Fruit fly (Drosophila melanogaster) whole organism, embryonic: ENCODE data around the gene CG8851.

ENCODE experiments used
- Aef1 ChIP-seq: fragments of 200-800 bp; sonication (Bioruptor generic); IDR thresholded peaks from 3 replicates; pipeline ENCODE4 v1.3.6; 2022; ENCODE audit warnings: missing biosample characterization, missing genetic modification characterization
- B-H1 ChIP-seq: fragments of 200-800 bp; sonication (Bioruptor generic); IDR thresholded peaks from 3 replicates; pipeline ENCODE4 v1.3.6; 2022; ENCODE audit warnings: missing biosample characterization, missing genetic modification characterization
- CG10543 ChIP-seq: fragments of 200-800 bp; sonication (Bioruptor generic); optimal IDR thresholded peaks from 3 replicates; lab custom pipeline; 2017; ENCODE audit warnings: missing biosample characterization, mild to moderate bottlenecking, missing genetic modification characterization, moderate library complexity
- CG10979 ChIP-seq: fragments of 200-800 bp; sonication (Bioruptor generic); optimal IDR thresholded peaks from 2 replicates; lab custom pipeline; 2018; ENCODE audit warnings: missing biosample characterization, mild to moderate bottlenecking, missing genetic modification characterization, moderate library complexity
- CG12071 ChIP-seq: fragments of 200-800 bp; sonication (Bioruptor generic); optimal IDR thresholded peaks from 3 replicates; lab custom pipeline; 2018; ENCODE audit warnings: missing biosample characterization, mild to moderate bottlenecking, missing genetic modification characterization
- CG12219 ChIP-seq: fragments of 200-800 bp; sonication (Bioruptor generic); optimal IDR thresholded peaks from 3 replicates; lab custom pipeline; 2018; ENCODE audit warnings: missing biosample characterization, mild to moderate bottlenecking, missing genetic modification characterization
- CG12236 ChIP-seq: fragments of 200-800 bp; sonication (Bioruptor generic); optimal IDR thresholded peaks from 2 replicates; lab custom pipeline; 2016; ENCODE audit warnings: missing biosample characterization, missing genetic modification characterization
- CG13287 ChIP-seq: fragments of 200-800 bp; sonication (Bioruptor generic); IDR thresholded peaks from 2 replicates; pipeline ENCODE4 v1.3.6; 2022; ENCODE audit warnings: missing biosample characterization, missing genetic modification characterization; ENCODE audit not compliant: partially characterized antibody
- CG14965 ChIP-seq: fragments of 200-800 bp; sonication (Bioruptor generic); optimal IDR thresholded peaks from 2 replicates; lab custom pipeline; 2016; ENCODE audit warnings: missing biosample characterization, missing genetic modification characterization, borderline replicate concordance
- CG15011 ChIP-seq: fragments of 200-800 bp; sonication (Bioruptor generic); optimal IDR thresholded peaks from 3 replicates; lab custom pipeline; 2018; ENCODE audit warnings: missing biosample characterization, mild to moderate bottlenecking, missing genetic modification characterization
- CG15696 ChIP-seq: fragments of 200-800 bp; sonication (Bioruptor generic); optimal IDR thresholded peaks from 2 replicates; lab custom pipeline; 2019; ENCODE audit warnings: missing biosample characterization, mild to moderate bottlenecking, missing genetic modification characterization, moderate library complexity
- CG1603 ChIP-seq: fragments of 200-800 bp; sonication (Bioruptor generic); optimal IDR thresholded peaks from 2 replicates; lab custom pipeline; 2019; ENCODE audit warnings: missing biosample characterization, mild to moderate bottlenecking, missing genetic modification characterization, moderate library complexity
- CG17359 ChIP-seq: fragments of 200-800 bp; sonication (Bioruptor generic); optimal IDR thresholded peaks from 3 replicates; lab custom pipeline; 2018; ENCODE audit warnings: missing biosample characterization, mild to moderate bottlenecking, missing genetic modification characterization, moderate library complexity
- CG18262 ChIP-seq: fragments of 200-800 bp; optimal IDR thresholded peaks from 3 replicates; lab custom pipeline; 2019; ENCODE audit warnings: missing biosample characterization, mild to moderate bottlenecking, missing genetic modification characterization, moderate library complexity
- CG30403 ChIP-seq: fragments of 200-800 bp; sonication (Bioruptor generic); optimal IDR thresholded peaks from 3 replicates; lab custom pipeline; 2016; ENCODE audit warnings: missing biosample characterization, missing genetic modification characterization
- CG32767 ChIP-seq: fragments of 200-800 bp; sonication (Bioruptor generic); IDR thresholded peaks from 2 replicates; pipeline ENCODE4 v1.3.6; 2022; ENCODE audit warnings: missing biosample characterization, missing genetic modification characterization
- CG33557 ChIP-seq: fragments of 200-800 bp; sonication (Bioruptor generic); optimal IDR thresholded peaks from 2 replicates; lab custom pipeline; 2019; ENCODE audit warnings: missing biosample characterization, mild to moderate bottlenecking, missing genetic modification characterization, moderate library complexity
- CG34422 ChIP-seq: fragments of 200-800 bp; sonication (Bioruptor generic); IDR thresholded peaks from 3 replicates; pipeline ENCODE4 v1.3.6; 2022; ENCODE audit warnings: missing biosample characterization, missing genetic modification characterization
- CG4820 ChIP-seq: fragments of 200-800 bp; sonication (Bioruptor generic); optimal IDR thresholded peaks from 3 replicates; lab custom pipeline; 2016; ENCODE audit warnings: missing biosample characterization, missing genetic modification characterization
- CG6254 ChIP-seq: fragments of 200-800 bp; sonication (Bioruptor generic); optimal IDR thresholded peaks from 3 replicates; lab custom pipeline; 2017; ENCODE audit warnings: mild to moderate bottlenecking, missing biosample characterization, missing genetic modification reagents, missing genetic modification characterization
- CG8281 ChIP-seq: fragments of 200-800 bp; sonication (Bioruptor generic); optimal IDR thresholded peaks from 2 replicates; lab custom pipeline; 2018; ENCODE audit warnings: missing biosample characterization, mild to moderate bottlenecking, missing genetic modification characterization, moderate library complexity
- CoRest ChIP-seq: fragments of 200-800 bp; sonication (Bioruptor generic); optimal IDR thresholded peaks from 3 replicates; lab custom pipeline; 2018; ENCODE audit warnings: missing biosample characterization, mild to moderate bottlenecking, missing genetic modification characterization, moderate library complexity
- D ChIP-seq, 2 experiments: fragments of 200-800 bp in 1 of 2; fragments of >200 bp in 1 of 2; sonication (Bioruptor generic) in 1 of 2; optimal IDR thresholded peaks; 2 replicates in 1 of 2; 3 replicates in 1 of 2; lab custom pipeline; 2017; ENCODE audit warnings: mild to moderate bottlenecking in 1 of 2, missing biosample characterization in 1 of 2, missing genetic modification characterization in 1 of 2, missing genetic modification reagents in 1 of 2
- Dfd ChIP-seq, 2 experiments: fragments of >200 bp; optimal IDR thresholded peaks; 2 replicates each; lab custom pipeline; 2017; ENCODE audit warnings: missing biosample characterization in 2 of 2, missing genetic modification characterization in 2 of 2
- E2f2 ChIP-seq: fragments of 200-800 bp; sonication (Bioruptor generic); IDR thresholded peaks from 2 replicates; pipeline ENCODE4 v1.3.6; 2022; ENCODE audit warnings: missing biosample characterization, missing genetic modification characterization
- Gug ChIP-seq: fragments of 200-800 bp; sonication (Bioruptor generic); IDR thresholded peaks from 4 replicates; pipeline ENCODE4 v1.3.6; 2022; ENCODE audit warnings: missing biosample characterization, missing genetic modification characterization
- H2.0 ChIP-seq: fragments of 200-800 bp; sonication (Bioruptor generic); IDR thresholded peaks from 2 replicates; pipeline ENCODE4 v1.3.6; 2022; ENCODE audit warnings: missing biosample characterization, missing genetic modification characterization
- HLH3B ChIP-seq: fragments of 200-800 bp; sonication (Bioruptor generic); IDR thresholded peaks from 2 replicates; pipeline ENCODE4 v1.3.6; 2022; ENCODE audit warnings: missing biosample characterization, missing genetic modification characterization
- Hr78 ChIP-seq, 2 experiments: fragments of 200-800 bp in 1 of 2; fragments of >200 bp in 1 of 2; sonication (Bioruptor generic) in 1 of 2; optimal IDR thresholded peaks; 2 replicates each; lab custom pipeline; 2017 to 2019; ENCODE audit warnings: missing biosample characterization in 2 of 2, missing genetic modification characterization in 2 of 2, mild to moderate bottlenecking in 1 of 2, moderate library complexity in 1 of 2
- Hsf ChIP-seq: fragments of 200-800 bp; sonication (Bioruptor generic); optimal IDR thresholded peaks from 3 replicates; lab custom pipeline; 2016; ENCODE audit warnings: missing biosample characterization, missing genetic modification characterization
- Nf-YA ChIP-seq: fragments of 200-800 bp; sonication (Bioruptor generic); IDR thresholded peaks from 2 replicates; pipeline ENCODE4 v1.3.6; 2022; ENCODE audit warnings: missing biosample characterization, missing genetic modification characterization
- Ravus ChIP-seq: fragments of 200-800 bp; sonication (Bioruptor generic); IDR thresholded peaks from 2 replicates; pipeline ENCODE4 v1.3.6; 2022; ENCODE audit warnings: missing biosample characterization, missing genetic modification characterization
- Sox102F ChIP-seq: fragments of 200-800 bp; sonication (Bioruptor generic); optimal IDR thresholded peaks from 2 replicates; lab custom pipeline; 2018; ENCODE audit warnings: missing biosample characterization, mild to moderate bottlenecking, missing genetic modification characterization, moderate library complexity
- btn ChIP-seq: fragments of 200-800 bp; sonication (Bioruptor generic); optimal IDR thresholded peaks from 2 replicates; lab custom pipeline; 2016; ENCODE audit warnings: missing biosample characterization, missing genetic modification characterization
- croc ChIP-seq: fragments of 200-800 bp; sonication (Bioruptor generic); conservative IDR thresholded peaks from 3 replicates; pipeline ENCODE4 v1.3.6; 2022; ENCODE audit warnings: missing biosample characterization, missing genetic modification characterization
- ewg ChIP-seq: fragments of 200-800 bp; sonication (Bioruptor generic); optimal IDR thresholded peaks from 3 replicates; lab custom pipeline; 2017; ENCODE audit warnings: mild to moderate bottlenecking, missing biosample characterization, missing genetic modification reagents, missing genetic modification characterization
- fd64A ChIP-seq: fragments of 200-800 bp; sonication (Bioruptor generic); optimal IDR thresholded peaks from 3 replicates; lab custom pipeline; 2018; ENCODE audit warnings: missing biosample characterization, mild to moderate bottlenecking, missing genetic modification characterization
- gro ChIP-seq: fragments of 200-800 bp; sonication (Bioruptor generic); optimal IDR thresholded peaks from 2 replicates; lab custom pipeline; 2016; ENCODE audit warnings: missing biosample characterization, missing genetic modification characterization
- jumu ChIP-seq: fragments of 200-800 bp; sonication (Bioruptor generic); optimal IDR thresholded peaks from 3 replicates; lab custom pipeline; 2016; ENCODE audit warnings: missing biosample characterization, missing genetic modification characterization
- oc ChIP-seq: fragments of 200-800 bp; sonication (Bioruptor generic); optimal IDR thresholded peaks from 2 replicates; lab custom pipeline; 2018; ENCODE audit warnings: missing biosample characterization, mild to moderate bottlenecking, missing genetic modification characterization, moderate library complexity
- odd ChIP-seq: fragments of 200-800 bp; sonication (Bioruptor generic); optimal IDR thresholded peaks from 2 replicates; lab custom pipeline; 2017; ENCODE audit warnings: missing biosample characterization, mild to moderate bottlenecking, missing genetic modification characterization
- pan ChIP-seq, 4 experiments: fragments of >200 bp in 3 of 4; fragments of 200-800 bp in 1 of 4; sonication (Bioruptor generic) in 1 of 4; optimal IDR thresholded peaks in 3 of 4; IDR thresholded peaks in 1 of 4; 2 replicates each; pipeline versions ENCODE4 v1.3.6 to Lab custom; 2017 to 2022; ENCODE audit warnings: missing biosample characterization in 2 of 4, missing genetic modification characterization in 2 of 4, mixed read lengths in 1 of 4
- pb ChIP-seq: fragments of 200-800 bp; sonication (Bioruptor generic); optimal IDR thresholded peaks from 3 replicates; lab custom pipeline; 2016; ENCODE audit warnings: missing biosample characterization, missing genetic modification characterization
- pfk ChIP-seq: fragments of 200-800 bp; sonication (Bioruptor generic); optimal IDR thresholded peaks from 2 replicates; lab custom pipeline; 2018; ENCODE audit warnings: missing biosample characterization, mild to moderate bottlenecking, missing genetic modification characterization, moderate library complexity
- sens-2 ChIP-seq: fragments of 200-800 bp; sonication (Bioruptor generic); IDR thresholded peaks from 2 replicates; pipeline ENCODE4 v1.3.6; 2022; ENCODE audit warnings: missing biosample characterization, missing genetic modification characterization
- so ChIP-seq: fragments of 200-800 bp; sonication (Bioruptor generic); IDR thresholded peaks from 3 replicates; pipeline ENCODE4 v1.3.6; 2022; ENCODE audit warnings: missing biosample characterization, missing genetic modification characterization
- tll ChIP-seq, 2 experiments: fragments of 200-800 bp in 1 of 2; fragments of >200 bp in 1 of 2; sonication (Bioruptor generic) in 1 of 2; optimal IDR thresholded peaks; 2 replicates each; lab custom pipeline; 2017 to 2019; ENCODE audit warnings: missing biosample characterization in 2 of 2, missing genetic modification characterization in 2 of 2, mild to moderate bottlenecking in 1 of 2, moderate library complexity in 1 of 2
- tna ChIP-seq: fragments of 200-800 bp; sonication (Bioruptor generic); IDR thresholded peaks from 2 replicates; pipeline ENCODE4 v1.3.6; 2022; ENCODE audit warnings: missing biosample characterization, missing genetic modification characterization; ENCODE audit not compliant: partially characterized antibody
- tup ChIP-seq: fragments of 200-800 bp; sonication (Bioruptor generic); optimal IDR thresholded peaks from 2 replicates; lab custom pipeline; 2016; ENCODE audit warnings: missing biosample characterization, mild to moderate bottlenecking, missing genetic modification characterization, moderate library complexity

CG8851 gene

DNA sequence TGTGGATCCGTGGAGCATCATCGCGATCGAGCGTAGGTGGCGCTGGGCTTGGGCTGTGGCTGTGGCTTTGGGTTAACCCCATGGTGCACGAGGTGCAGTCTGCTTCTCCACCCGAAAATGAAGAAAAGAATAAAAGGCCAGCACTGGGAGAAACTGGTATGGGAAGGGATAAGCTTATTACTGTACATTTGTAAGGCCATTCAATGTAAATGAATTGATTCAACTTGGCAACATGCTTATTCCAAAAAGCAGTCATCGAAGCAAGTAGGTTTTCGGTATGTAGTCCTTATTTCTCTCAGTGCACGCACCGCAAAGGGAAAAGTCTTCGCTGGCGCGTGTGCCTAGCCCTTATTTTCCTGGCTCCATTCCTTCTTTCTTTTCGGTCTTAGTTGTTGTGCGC is 47.1 kb downstream of the CG8851 start (continued):
- peak; percentile 65 for TF ChIP-seq CG18262 (tag; lab: Kevin White, UChicago)
- TF ChIP-seq Hr78 (GFP tag; optimal IDR thresholded peaks at IDR 0.05; lab: Kevin White, UChicago): no peak
- no peak for TF ChIP-seq Sox102F (GFP tag; lab: Kevin White, UChicago)
- TF ChIP-seq HLH3B: 0 out of 2 replicates have a peak, but pooled peaks have one; percentile 11
- TF ChIP-seq btn (GFP tag; lab: Kevin White, UChicago): peak; percentile 12
- TF ChIP-seq CG33557 (GFP tag; lab: Kevin White, UChicago): peak; percentile 63
- no peak for TF ChIP-seq Hsf (GFP tag; lab: Kevin White, UChicago)
- no peak for TF ChIP-seq H2.0 (GFP tag; lab: Robert Waterston, UW)
- TF ChIP-seq CG12236: peak; percentile 7
- peak; percentile 67 for TF ChIP-seq croc (GFP tag; lab: Robert Waterston, UW)
- TF ChIP-seq tna (GFP tag; lab: Robert Waterston, UW): no peak
- TF ChIP-seq pb (GFP tag; lab: Kevin White, UChicago): no peak
- TF ChIP-seq CG15011 (GFP tag; lab: Kevin White, UChicago): no peak
- TF ChIP-seq jumu (GFP tag; lab: Kevin White, UChicago): no peak
- peak; percentile 71 for TF ChIP-seq CG10979
- TF ChIP-seq Aef1 (GFP tag; lab: Robert Waterston, UW): no peak
- TF ChIP-seq tll (GFP tag; optimal IDR thresholded peaks at IDR 0.05; lab: Kevin White, UChicago): no peak
- no peak for TF ChIP-seq fd64A (GFP tag; lab: Kevin White, UChicago)
- TF ChIP-seq CG17359: no peak
- TF ChIP-seq CG10543 (GFP tag; lab: Kevin White, UChicago): no peak
- TF ChIP-seq CG15696 (tag; lab: Kevin White, UChicago): peak; percentile 49
- peak; percentile 41 for TF ChIP-seq CG4820
- no peak for TF ChIP-seq CG14965 (GFP tag; lab: Kevin White, UChicago)
- no peak for TF ChIP-seq Ravus (GFP tag; lab: Robert Waterston, UW)
- peak; percentile 26 for TF ChIP-seq ewg (GFP tag; lab: Kevin White, UChicago)
- peak; percentile 23 for TF ChIP-seq CoRest (tag; lab: Kevin White, UChicago)
- no peak for TF ChIP-seq tup (GFP tag; lab: Kevin White, UChicago)
- TF ChIP-seq CG30403 (GFP tag; lab: Kevin White, UChicago): peak; percentile 26
- TF ChIP-seq odd: peak; percentile 21
- TF ChIP-seq D (optimal IDR thresholded peaks at IDR 0.05; lab: Kevin White, UChicago): no peak
- TF ChIP-seq D (GFP tag; optimal IDR thresholded peaks at IDR 0.05; lab: Kevin White, UChicago): peak; percentile 55
- TF ChIP-seq CG34422 (GFP tag; lab: Robert Waterston, UW): no peak
- TF ChIP-seq E2f2 (GFP tag; lab: Robert Waterston, UW): no peak
- no peak for TF ChIP-seq oc
- TF ChIP-seq CG8281 (tag; lab: Kevin White, UChicago): no peak
- TF ChIP-seq Nf-YA (GFP tag; lab: Robert Waterston, UW): no peak
- no peak for TF ChIP-seq CG12071
- no peak for TF ChIP-seq Gug (GFP tag; lab: Robert Waterston, UW)
- TF ChIP-seq CG12219 (GFP tag; lab: Kevin White, UChicago): peak; percentile 36
- no peak for TF ChIP-seq CG13287
- TF ChIP-seq gro: no peak
- no peak for TF ChIP-seq CG6254
- no peak for TF ChIP-seq CG32767 (GFP tag; lab: Robert Waterston, UW)
- no peak for TF ChIP-seq pfk (GFP tag; lab: Kevin White, UChicago)
- TF ChIP-seq B-H1: no peak
- no peak for TF ChIP-seq pan (optimal IDR thresholded peaks at IDR 0.05; lab: Kevin White, UChicago)
- no peak for TF ChIP-seq pan (GFP tag; optimal IDR thresholded peaks at IDR 0.05 in 1 of 2, IDR thresholded peaks at IDR 0.05 in 1 of 2)
- no peak for TF ChIP-seq Dfd (GFP tag; optimal IDR thresholded peaks at IDR 0.05; lab: Kevin White, UChicago)
- no peak for TF ChIP-seq so (GFP tag; lab: Robert Waterston, UW)
- TF ChIP-seq sens-2 (GFP tag; lab: Robert Waterston, UW): peak; percentile 25; the same call in 1 of the 2 replicates
- peak; percentile 66 for TF ChIP-seq CG1603
